Worm (Caenorhabditis elegans) whole organism, L4 larva: ENCODE measurements around the gene T28C12.15.
A peak's percentile ranks its signal among the peaks of the same experiment; 100 is the strongest.

Source experiments
- D1046.2 ChIP-seq: fragments of 200-800 bp; sonication (Bioruptor generic); IDR thresholded peaks from 2 replicates; pipeline ENCODE4 v1.3.6; 2022; ENCODE audit warnings: missing genetic modification characterization, missing compliant biosample characterization
- F26F4.8 ChIP-seq: fragments of 200-800 bp; sonication (Bioruptor generic); conservative IDR thresholded peaks from 2 replicates; pipeline ENCODE4 v1.3.6; 2022; ENCODE audit warnings: missing genetic modification characterization, missing compliant biosample characterization
- F37D6.2 ChIP-seq: sonication (generic microtip); optimal IDR thresholded peaks from 2 replicates; lab custom pipeline; 2016; ENCODE audit warnings: mild to moderate bottlenecking, missing genetic modification characterization, missing compliant biosample characterization
- F44E2.7 ChIP-seq: fragments of 200-800 bp; sonication (Bioruptor generic); IDR thresholded peaks from 2 replicates; pipeline ENCODE4 v2.1.2; 2022; ENCODE audit warnings: missing genetic modification characterization, missing compliant biosample characterization
- R02D3.7 ChIP-seq: fragments of 150-350 bp; sonication (generic microtip); optimal IDR thresholded peaks from 3 replicates; lab custom pipeline; 2014; ENCODE audit warnings: missing biosample characterization, missing genetic modification characterization
- T20F7.1 ChIP-seq: fragments of 200-800 bp; sonication (Bioruptor generic); optimal IDR thresholded peaks from 2 replicates; lab custom pipeline; 2018; ENCODE audit warnings: mild to moderate bottlenecking, missing genetic modification characterization, missing compliant biosample characterization
- Y105C5A.15 ChIP-seq: fragments of 200-800 bp; sonication (Bioruptor generic); IDR thresholded peaks from 2 replicates; pipeline ENCODE4 v1.3.6; 2022; ENCODE audit warnings: missing genetic modification characterization, missing compliant biosample characterization
- Y48G9A.11 ChIP-seq: fragments of 200-800 bp; sonication (Bioruptor generic); IDR thresholded peaks from 2 replicates; pipeline ENCODE4 v1.3.6; 2022; ENCODE audit warnings: missing genetic modification reagents, missing genetic modification characterization, missing compliant biosample characterization
- ZK337.2 ChIP-seq: fragments of 200-800 bp; sonication (Bioruptor generic); IDR thresholded peaks from 2 replicates; pipeline ENCODE4 v1.3.6; 2022; ENCODE audit warnings: missing genetic modification reagents, missing genetic modification characterization, missing compliant biosample characterization
- ZK546.5 ChIP-seq, 2 experiments: sonication (generic microtip); optimal IDR thresholded peaks; 2 replicates each; lab custom pipeline; 2017; ENCODE audit warnings: missing biosample characterization in 2 of 2, missing genetic modification characterization in 2 of 2
- ama-1 ChIP-seq: fragments of 150-350 bp; optimal IDR thresholded peaks from 2 replicates; lab custom pipeline; 2014; ENCODE audit warnings: inconsistent platforms, mixed read lengths
- ceh-20 ChIP-seq: fragments of 200-800 bp; sonication (Bioruptor generic); IDR thresholded peaks from 2 replicates; pipeline ENCODE4 v1.3.6; 2022; ENCODE audit warnings: missing genetic modification reagents, missing genetic modification characterization, missing compliant biosample characterization
- ceh-32 ChIP-seq: sonication (generic microtip); optimal IDR thresholded peaks from 2 replicates; lab custom pipeline; 2016; ENCODE audit warnings: mild to moderate bottlenecking, missing genetic modification characterization, missing compliant biosample characterization; ENCODE audit not compliant: poor library complexity
- ctbp-1 ChIP-seq: fragments of 200-800 bp; sonication (Bioruptor generic); IDR thresholded peaks from 2 replicates; pipeline ENCODE4 v1.3.6; 2022; ENCODE audit warnings: missing genetic modification reagents, missing genetic modification characterization, missing compliant biosample characterization
- daf-12 ChIP-seq: fragments of 150-350 bp; optimal IDR thresholded peaks from 2 replicates; lab custom pipeline; 2014; ENCODE audit warnings: missing biosample characterization, missing genetic modification reagents, missing genetic modification characterization
- daf-16 ChIP-seq, 3 experiments: sonication (generic microtip); optimal IDR thresholded peaks; 2 replicates each; lab custom pipeline; 2016 to 2017; ENCODE audit warnings: missing genetic modification characterization in 3 of 3, missing genetic modification reagents in 3 of 3, mild to moderate bottlenecking in 2 of 3, missing compliant biosample characterization in 2 of 3, missing biosample characterization in 1 of 3, moderate library complexity in 1 of 3
- dmd-6 ChIP-seq: fragments of 200-800 bp; sonication (Bioruptor generic); IDR thresholded peaks from 2 replicates; pipeline ENCODE4 v1.3.6; 2022; ENCODE audit warnings: missing genetic modification reagents, missing genetic modification characterization, missing compliant biosample characterization
- dmd-8 ChIP-seq: fragments of 200-800 bp; sonication (Bioruptor generic); IDR thresholded peaks from 2 replicates; pipeline ENCODE4 v1.3.6; 2022; ENCODE audit warnings: missing genetic modification characterization, missing compliant biosample characterization
- dmd-9 ChIP-seq: fragments of 200-800 bp; sonication (Bioruptor generic); IDR thresholded peaks from 2 replicates; pipeline ENCODE4 v1.3.6; 2022; ENCODE audit warnings: missing genetic modification reagents, missing genetic modification characterization, missing compliant biosample characterization
- dpl-1 ChIP-seq: fragments of 150-350 bp; optimal IDR thresholded peaks from 2 replicates; lab custom pipeline; 2014; ENCODE audit warnings: missing biosample characterization, missing genetic modification reagents, missing genetic modification characterization
- duxl-1 ChIP-seq: sonication (generic microtip); optimal IDR thresholded peaks from 2 replicates; lab custom pipeline; 2016; ENCODE audit warnings: mild to moderate bottlenecking, missing genetic modification characterization, moderate library complexity, missing compliant biosample characterization; ENCODE audit not compliant: poor library complexity
- dve-1 ChIP-seq: sonication (generic microtip); optimal IDR thresholded peaks from 2 replicates; lab custom pipeline; 2017; ENCODE audit warnings: antibody characterized with exemption, mild to moderate bottlenecking, missing genetic modification characterization, missing compliant biosample characterization; ENCODE audit not compliant: insufficient read depth
- fos-1 ChIP-seq: fragments of 150-350 bp; optimal IDR thresholded peaks from 2 replicates; lab custom pipeline; 2014; ENCODE audit warnings: missing biosample characterization, missing genetic modification characterization
- gei-8 ChIP-seq: fragments of 200-800 bp; sonication (Bioruptor generic); optimal IDR thresholded peaks from 2 replicates; lab custom pipeline; 2018; ENCODE audit warnings: mild to moderate bottlenecking, missing genetic modification characterization, missing compliant biosample characterization
- hlh-11 ChIP-seq: fragments of 200-800 bp; sonication (Bioruptor generic); optimal IDR thresholded peaks from 2 replicates; lab custom pipeline; 2018; ENCODE audit warnings: mild to moderate bottlenecking, missing genetic modification characterization, missing compliant biosample characterization
- hlh-30 ChIP-seq: sonication (generic microtip); optimal IDR thresholded peaks from 2 replicates; lab custom pipeline; 2017; ENCODE audit warnings: antibody characterized with exemption, mild to moderate bottlenecking, missing genetic modification characterization, missing compliant biosample characterization; ENCODE audit not compliant: insufficient read depth
- lin-1 ChIP-seq: fragments of 200-800 bp; sonication (Bioruptor generic); IDR thresholded peaks from 2 replicates; pipeline ENCODE4 v1.3.6; 2022; ENCODE audit warnings: missing genetic modification reagents, missing genetic modification characterization, missing compliant biosample characterization
- lin-29 ChIP-seq: fragments of 200-800 bp; sonication (Bioruptor generic); IDR thresholded peaks from 2 replicates; pipeline ENCODE4 v1.3.6; 2022; ENCODE audit warnings: missing genetic modification reagents, missing genetic modification characterization, missing compliant biosample characterization
- lin-39 ChIP-seq: fragments of 150-350 bp; optimal IDR thresholded peaks from 2 replicates; lab custom pipeline; 2014; ENCODE audit warnings: missing biosample characterization, missing genetic modification reagents, missing genetic modification characterization
- lsy-2 ChIP-seq, 2 experiments: fragments of 150-350 bp in 1 of 2; sonication (generic microtip) in 1 of 2; optimal IDR thresholded peaks; 2 replicates each; lab custom pipeline; 2014 to 2017; ENCODE audit warnings: missing biosample characterization in 2 of 2, missing genetic modification characterization in 2 of 2
- madf-9 ChIP-seq: fragments of 200-800 bp; sonication (Bioruptor generic); conservative IDR thresholded peaks from 2 replicates; pipeline ENCODE4 v1.3.6; 2022; ENCODE audit warnings: missing genetic modification reagents, missing genetic modification characterization, missing compliant biosample characterization
- mep-1 ChIP-seq: fragments of 150-350 bp; sonication (generic microtip); optimal IDR thresholded peaks from 3 replicates; lab custom pipeline; 2014; ENCODE audit warnings: missing biosample characterization, missing genetic modification characterization
- mes-2 ChIP-seq: sonication (generic microtip); optimal IDR thresholded peaks from 2 replicates; lab custom pipeline; 2016; ENCODE audit warnings: missing genotype, mild to moderate bottlenecking, missing genetic modification characterization, missing compliant biosample characterization; ENCODE audit not compliant: poor library complexity, severe bottlenecking
- mxl-2 ChIP-seq: fragments of 200-800 bp; sonication (Bioruptor generic); conservative IDR thresholded peaks from 2 replicates; pipeline ENCODE4 v1.3.6; 2022; ENCODE audit warnings: missing genetic modification reagents, missing genetic modification characterization, missing compliant biosample characterization
- nhr-237 ChIP-seq: sonication (generic microtip); optimal IDR thresholded peaks from 2 replicates; lab custom pipeline; 2017; ENCODE audit warnings: missing biosample characterization, missing genetic modification characterization
- nhr-48 ChIP-seq: sonication (generic microtip); optimal IDR thresholded peaks from 2 replicates; lab custom pipeline; 2016; ENCODE audit warnings: mild to moderate bottlenecking, missing genetic modification characterization, missing compliant biosample characterization
- nhr-76 ChIP-seq: fragments of 150-350 bp; optimal IDR thresholded peaks from 2 replicates; lab custom pipeline; 2014; ENCODE audit warnings: missing biosample characterization, missing genetic modification characterization
- nhr-77 ChIP-seq: fragments of 150-350 bp; optimal IDR thresholded peaks from 2 replicates; lab custom pipeline; 2014; ENCODE audit warnings: missing biosample characterization, missing genetic modification characterization
- pqm-1 ChIP-seq: sonication (generic microtip); optimal IDR thresholded peaks from 2 replicates; lab custom pipeline; 2017; ENCODE audit warnings: missing biosample characterization, missing genetic modification characterization
- set-16 ChIP-seq: fragments of 200-800 bp; sonication (Bioruptor generic); IDR thresholded peaks from 2 replicates; pipeline ENCODE4 v1.3.6; 2022; ENCODE audit warnings: missing genetic modification reagents, missing genetic modification characterization, missing compliant biosample characterization
- spr-1 ChIP-seq: sonication (generic microtip); optimal IDR thresholded peaks from 2 replicates; lab custom pipeline; 2016; ENCODE audit warnings: mild to moderate bottlenecking, missing genetic modification characterization, missing compliant biosample characterization
- tag-97 ChIP-seq: fragments of 200-800 bp; sonication (Bioruptor generic); IDR thresholded peaks from 2 replicates; pipeline ENCODE4 v1.3.6; 2022; ENCODE audit warnings: missing genetic modification characterization, missing compliant biosample characterization
- tra-1 ChIP-seq: fragments of 200-800 bp; sonication (Bioruptor generic); IDR thresholded peaks from 2 replicates; pipeline ENCODE4 v1.3.6; 2022; ENCODE audit warnings: missing genetic modification reagents, missing genetic modification characterization, missing compliant biosample characterization
- zip-2 ChIP-seq: fragments of 150-350 bp; optimal IDR thresholded peaks from 2 replicates; lab custom pipeline; 2014; ENCODE audit warnings: missing biosample characterization, missing genetic modification characterization

Gene T28C12.15

ce11 chrV:6346906-6347305 lies 25.3 kb upstream of the T28C12.15 start (continued):
- TF ChIP-seq mxl-2 (GFP tag; lab: Robert Waterston, UW), result no peak
- no peak for TF ChIP-seq nhr-237 (tag; lab: Kevin White, UChicago)
- no peak for TF ChIP-seq mes-2 (tag; lab: Kevin White, UChicago)
- TF ChIP-seq, all 104 proteins: peak for 13

ce11 chrV:6346043-6346618 lies 24.5 kb upstream of the T28C12.15 start:
- no peak for TF ChIP-seq F26F4.8 (GFP tag; lab: Robert Waterston, UW)
- no peak for TF ChIP-seq dmd-6 (GFP tag; lab: Robert Waterston, UW)
- peak; percentile 56 for TF ChIP-seq hlh-11 (tag; lab: Kevin White, UChicago)
- no peak for TF ChIP-seq Y105C5A.15 (GFP tag; lab: Robert Waterston, UW)

- TF ChIP-seq ZK546.5 (tag; optimal IDR thresholded peaks at IDR 0.05; lab: Kevin White, UChicago) (no peak), Y48G9A.11 (0 out of 2 replicates have a peak, but pooled peaks have one; percentile 24), mep-1 (tag; lab: Kevin White, UChicago) (no peak), tra-1 (peak; percentile 26; the same call in 1 of the 2 replicates), dve-1 (tag; lab: Kevin White, UChicago) (no peak), daf-16 (GFP tag; optimal IDR thresholded peaks at IDR 0.05; lab: Kevin White, UChicago) (peak in 1 of 2 experiments; percentile 86), daf-16 (tag; optimal IDR thresholded peaks at IDR 0.05; lab: Kevin White, UChicago) (no peak), hlh-11 (tag; lab: Kevin White, UChicago) (peak; percentile 28), tag-97 (no peak), lsy-2 (tag; optimal IDR thresholded peaks at IDR 0.05; lab: Kevin White, UChicago) (no peak), lin-29 (GFP tag; lab: Robert Waterston, UW) (no peak), mes-2 (tag; lab: Kevin White, UChicago) (no peak), nhr-77 (tag; lab: Kevin White, UChicago) (no peak), F37D6.2 (tag; lab: Kevin White, UChicago) (no peak), dmd-8 (0 out of 2 replicates have a peak, but pooled peaks have one; percentile 39), ctbp-1 (GFP tag; lab: Robert Waterston, UW) (no peak), daf-12 (no peak), R02D3.7 (tag; lab: Kevin White, UChicago) (no peak), dmd-9 (no peak), spr-1 (tag; lab: Kevin White, UChicago) (no peak), ZK337.2 (no peak), F26F4.8 (GFP tag; lab: Robert Waterston, UW) (no peak), F44E2.7 (GFP tag; lab: Robert Waterston, UW) (no peak), ceh-32 (no peak), fos-1 (tag; lab: Kevin White, UChicago) (no peak), gei-8 (GFP tag; lab: Kevin White, UChicago) (no peak), lin-39 (tag; lab: Kevin White, UChicago) (no peak), nhr-48 (tag; lab: Kevin White, UChicago) (no peak), pqm-1 (tag; lab: Kevin White, UChicago) (no peak), lin-1 (GFP tag; lab: Robert Waterston, UW) (no peak), duxl-1 (no peak), nhr-76 (tag; lab: Kevin White, UChicago) (no peak), ama-1 (lab: Kevin White, UChicago) (no peak), set-16 (peak; percentile 84), D1046.2 (GFP tag; lab: Robert Waterston, UW) (no peak), hlh-30 (tag; lab: Kevin White, UChicago) (peak; percentile 18), T20F7.1 (GFP tag; lab: Kevin White, UChicago) (no peak), dpl-1 (GFP tag; lab: Kevin White, UChicago) (no peak), madf-9 (GFP tag; lab: Robert Waterston, UW) (no peak), zip-2 (tag; lab: Kevin White, UChicago) (no peak), ceh-20 (GFP tag; lab: Robert Waterston, UW) (peak; percentile 45; the same call in 1 of the 2 replicates)
These were observed 23.1 kb upstream of the T28C12.15 start for ce11 chrV:6344531-6345171.
